Worm (Caenorhabditis elegans) whole organism, midembryonic: ENCODE results near the gene irg-5.

Experiments used
- med-1 ChIP-seq: sonication (generic microtip); optimal IDR thresholded peaks from 2 replicates; lab custom pipeline; 2017; ENCODE audit warnings: missing genetic modification characterization, mild to moderate bottlenecking, missing compliant biosample characterization, antibody characterized with exemption, missing genetic modification reagents; ENCODE audit not compliant: insufficient read depth
- ztf-23 ChIP-seq: fragments of 200-800 bp; sonication (Bioruptor generic); IDR thresholded peaks from 2 replicates; pipeline ENCODE4 v1.3.6; 2022; ENCODE audit warnings: missing genetic modification reagents, missing genetic modification characterization, missing compliant biosample characterization

DNA sequence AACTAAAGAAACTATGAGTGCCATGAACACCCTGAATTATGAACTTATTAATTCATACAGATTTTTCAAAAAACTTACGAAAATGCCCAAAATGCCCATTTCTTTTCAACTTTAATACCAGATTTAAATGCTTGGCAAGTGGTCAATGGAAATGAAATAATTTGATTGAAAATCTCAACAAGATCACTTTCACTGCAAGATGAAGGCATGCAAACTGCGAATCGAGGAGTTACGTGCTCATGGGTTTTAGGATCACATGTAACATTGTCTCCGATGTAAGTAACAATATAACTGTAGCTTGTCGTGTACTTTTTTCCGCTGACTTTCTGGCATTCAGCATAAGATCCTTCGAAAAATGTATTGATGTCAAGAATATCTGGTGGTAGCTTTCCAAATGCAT, 42.6 kb upstream of the irg-5 start:
- TF ChIP-seq ztf-23 (GFP tag; lab: Robert Waterston, UW) (no peak), med-1 (no peak)
